Worm (Caenorhabditis elegans) whole organism, L4 larva: ENCODE data around the gene bcas-2.

Experiments
- F49E8.2 ChIP-seq: sonication (generic microtip); optimal IDR thresholded peaks from 2 replicates; lab custom pipeline; 2016; ENCODE audit warnings: missing compliant biosample characterization, mild to moderate bottlenecking, missing genetic modification characterization, borderline replicate concordance
- R02D3.7 ChIP-seq: fragments of 150-350 bp; sonication (generic microtip); optimal IDR thresholded peaks from 3 replicates; lab custom pipeline; 2014; ENCODE audit warnings: missing biosample characterization, missing genetic modification characterization
- T26A8.4 ChIP-seq: fragments of 200-800 bp; sonication (Bioruptor generic); IDR thresholded peaks from 2 replicates; pipeline ENCODE4 v1.3.6; 2022; ENCODE audit warnings: missing genetic modification characterization, missing compliant biosample characterization
- ama-1 ChIP-seq: fragments of 150-350 bp; optimal IDR thresholded peaks from 2 replicates; lab custom pipeline; 2014; ENCODE audit warnings: inconsistent platforms, mixed read lengths
- ceh-28 ChIP-seq: fragments of 150-350 bp; optimal IDR thresholded peaks from 2 replicates; lab custom pipeline; 2014; ENCODE audit warnings: missing biosample characterization, missing genetic modification reagents, missing genetic modification characterization
- dmd-8 ChIP-seq: fragments of 200-800 bp; sonication (Bioruptor generic); IDR thresholded peaks from 2 replicates; pipeline ENCODE4 v1.3.6; 2022; ENCODE audit warnings: missing genetic modification characterization, missing compliant biosample characterization
- egl-27 ChIP-seq: sonication (generic microtip); optimal IDR thresholded peaks from 3 replicates; lab custom pipeline; 2017; ENCODE audit warnings: missing biosample characterization, missing genetic modification reagents, missing genetic modification characterization
- hlh-11 ChIP-seq: fragments of 200-800 bp; sonication (Bioruptor generic); optimal IDR thresholded peaks from 2 replicates; lab custom pipeline; 2018; ENCODE audit warnings: mild to moderate bottlenecking, missing genetic modification characterization, missing compliant biosample characterization
- mep-1 ChIP-seq: fragments of 150-350 bp; sonication (generic microtip); optimal IDR thresholded peaks from 3 replicates; lab custom pipeline; 2014; ENCODE audit warnings: missing biosample characterization, missing genetic modification characterization
- nhr-6 ChIP-seq: fragments of 150-350 bp; optimal IDR thresholded peaks from 2 replicates; lab custom pipeline; 2014; ENCODE audit warnings: missing biosample characterization, missing genetic modification characterization
- skn-1 ChIP-seq: fragments of 150-350 bp; optimal IDR thresholded peaks from 2 replicates; lab custom pipeline; 2014; ENCODE audit warnings: missing biosample characterization, missing genetic modification characterization

DNA sequence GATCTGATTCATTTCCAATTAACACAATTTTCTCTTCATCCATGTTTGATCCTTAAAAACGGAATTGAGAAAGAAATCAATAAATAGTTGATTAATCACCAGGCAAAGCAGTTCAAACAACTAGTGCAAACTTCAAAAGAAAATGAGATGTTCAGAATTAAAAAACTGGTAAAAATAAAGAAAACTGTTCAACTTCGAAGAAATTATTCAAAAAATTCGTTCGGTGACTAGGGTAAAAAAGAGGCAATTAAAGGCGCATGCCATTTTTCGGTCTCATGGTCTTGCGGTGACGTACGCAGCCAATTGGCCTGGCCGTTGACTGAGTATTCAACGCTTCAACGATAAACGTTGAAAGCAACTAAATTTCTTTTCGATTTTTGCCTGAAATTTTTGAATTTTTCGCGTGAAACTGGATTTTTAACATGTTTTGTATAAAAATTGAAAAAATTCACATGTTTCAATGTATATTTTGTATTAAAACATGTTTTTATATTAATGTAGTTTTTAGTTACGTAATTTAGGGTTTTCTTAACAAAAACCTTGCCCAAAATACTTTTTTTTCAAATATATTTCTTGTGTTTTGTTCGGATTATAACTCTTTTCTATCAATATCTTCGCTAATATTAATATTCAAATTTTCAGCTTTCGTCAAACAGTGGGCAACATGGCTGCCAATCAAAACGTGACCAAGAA lies 39.3 kb downstream of the bcas-2 start, which contains the start of the genes sna-3 and rps-3:
- TF ChIP-seq egl-27, result no peak
- TF ChIP-seq dmd-8, result no peak
- no peak for TF ChIP-seq ama-1 (lab: Kevin White, UChicago)
- peak; percentile 45 for TF ChIP-seq nhr-6 (tag; lab: Kevin White, UChicago)
- TF ChIP-seq skn-1 (tag; lab: Kevin White, UChicago), result no peak
- TF ChIP-seq R02D3.7 (tag; lab: Kevin White, UChicago), result no peak
- peak; percentile 63 for TF ChIP-seq T26A8.4 (GFP tag; lab: Robert Waterston, UW)
- TF ChIP-seq F49E8.2, result no peak
- peak; percentile 33 for TF ChIP-seq hlh-11 (tag; lab: Kevin White, UChicago)
- TF ChIP-seq mep-1 (tag; lab: Kevin White, UChicago), result peak; percentile 89
- TF ChIP-seq ceh-28 (tag; lab: Kevin White, UChicago), result no peak
